Fruit fly (Drosophila melanogaster): ENCODE measurements around the gene PGRP-LB.

Gene PGRP-LB

DNA sequence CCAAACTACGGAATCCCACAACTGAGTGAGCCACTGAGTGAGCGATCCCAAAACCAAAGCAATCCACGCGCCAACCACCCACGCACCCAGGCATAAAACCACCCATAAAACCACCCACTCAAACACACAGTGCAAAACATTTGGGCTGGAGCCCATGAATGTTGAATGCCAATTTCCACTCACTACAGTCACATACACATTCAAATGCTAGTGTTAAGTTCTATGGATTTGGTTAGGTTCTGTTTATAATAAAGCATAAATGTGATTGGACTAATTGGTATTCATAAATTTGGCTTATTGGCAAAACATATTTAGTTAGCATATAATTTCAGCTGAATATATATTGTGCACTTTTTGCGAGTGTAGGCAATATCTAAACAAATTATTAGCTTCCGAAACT is 9.4 kb upstream of the PGRP-LB start:
- TF ChIP-seq CG9215 (GFP tag; IDR thresholded peaks at IDR 0.05) = peak; percentile 5; the same call in 1 of the 2 replicates
- peak; percentile 16 for TF ChIP-seq Meics (GFP tag; optimal IDR thresholded peaks at IDR 0.05)
- TF ChIP-seq Med (GFP tag) = peak; percentile 58
- TF ChIP-seq HmgZ (tag; optimal IDR thresholded peaks at IDR 0.05) = no peak
- peak; percentile 35; the same call in 1 of the 3 replicates for TF ChIP-seq row (GFP tag; IDR thresholded peaks at IDR 0.05)
- TF ChIP-seq da (GFP tag; optimal IDR thresholded peaks at IDR 0.05) = no peak
- peak; percentile 51 for TF ChIP-seq CG18599 (GFP tag; optimal IDR thresholded peaks at IDR 0.05)
- peak; percentile 30 for TF ChIP-seq lab (GFP tag; optimal IDR thresholded peaks at IDR 0.05)
- peak; percentile 19 for TF ChIP-seq BtbVII (GFP tag; optimal IDR thresholded peaks at IDR 0.05)
- TF ChIP-seq tx (GFP tag; optimal IDR thresholded peaks at IDR 0.05) = no peak
- TF ChIP-seq CG7839 (tag; optimal IDR thresholded peaks at IDR 0.05) = peak; percentile 2
- peak; percentile 8 for TF ChIP-seq Fer1 (GFP tag; optimal IDR thresholded peaks at IDR 0.05)
- peak; percentile 19 for TF ChIP-seq gem (tag; optimal IDR thresholded peaks at IDR 0.05)
- TF ChIP-seq CG2120 (GFP tag; optimal IDR thresholded peaks at IDR 0.05) = peak; percentile 18
- TF ChIP-seq CG2678 (tag; optimal IDR thresholded peaks at IDR 0.05) = peak; percentile 43
- TF ChIP-seq ken (GFP tag; IDR thresholded peaks at IDR 0.05) = no peak
- TF ChIP-seq kay (GFP tag; optimal IDR thresholded peaks at IDR 0.05) = no peak
- no peak for TF ChIP-seq zfh1 (GFP tag; IDR thresholded peaks at IDR 0.05)
- TF ChIP-seq Hmr (GFP tag; optimal IDR thresholded peaks at IDR 0.05) = peak; percentile 31
- peak; percentile 45 for TF ChIP-seq abd-A (tag; optimal IDR thresholded peaks at IDR 0.05)
- peak; percentile 34 for TF ChIP-seq CG11504 (tag; optimal IDR thresholded peaks at IDR 0.05)
- TF ChIP-seq CG3065 (GFP tag; optimal IDR thresholded peaks at IDR 0.05) = no peak
- TF ChIP-seq CG10543 (GFP tag; optimal IDR thresholded peaks at IDR 0.05) = no peak
- peak; percentile 3 for TF ChIP-seq Hsf (GFP tag; optimal IDR thresholded peaks at IDR 0.05)
- peak; percentile 11 for TF ChIP-seq grau (tag; optimal IDR thresholded peaks at IDR 0.05)
- no peak for TF ChIP-seq Ets97D (GFP tag; optimal IDR thresholded peaks at IDR 0.05)
- TF ChIP-seq sens (GFP tag) = peak; percentile 21
- TF ChIP-seq Awh (GFP tag; IDR thresholded peaks at IDR 0.05) = no peak

DNA sequence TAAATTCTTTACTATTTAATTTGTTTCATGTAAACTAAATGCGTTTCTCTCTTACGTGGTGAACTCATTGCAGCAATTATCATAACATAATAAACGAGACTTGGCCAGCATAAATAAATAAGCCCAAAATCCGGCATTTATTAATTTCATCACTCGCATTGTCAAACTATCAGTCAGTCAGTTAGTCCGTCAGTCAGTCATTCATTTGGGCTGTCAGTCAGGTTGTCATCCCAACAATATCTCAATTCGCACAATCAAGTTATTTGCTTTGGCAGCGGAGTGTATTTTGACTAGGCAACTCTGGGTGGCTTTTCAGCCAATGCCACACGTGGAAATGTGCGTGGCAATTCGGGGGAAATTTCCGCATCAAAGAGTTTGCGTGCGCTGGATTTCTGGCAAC is 7.5 kb upstream of the PGRP-LB start:
- TF ChIP-seq pros (GFP tag; optimal IDR thresholded peaks at IDR 0.05) (no peak), CG8281 (tag; optimal IDR thresholded peaks at IDR 0.05) (peak; percentile 93), dm (GFP tag; optimal IDR thresholded peaks at IDR 0.05) (no peak), NC2α (GFP tag; optimal IDR thresholded peaks at IDR 0.05) (no peak), CG13296 (GFP tag; optimal IDR thresholded peaks at IDR 0.05) (no peak), chinmo (GFP tag; IDR thresholded peaks at IDR 0.05; ENCODE audit: partially characterized antibody) (no peak), br (optimal IDR thresholded peaks at IDR 0.05) (no peak), Atf3 (GFP tag; optimal IDR thresholded peaks at IDR 0.05) (no peak)

DNA sequence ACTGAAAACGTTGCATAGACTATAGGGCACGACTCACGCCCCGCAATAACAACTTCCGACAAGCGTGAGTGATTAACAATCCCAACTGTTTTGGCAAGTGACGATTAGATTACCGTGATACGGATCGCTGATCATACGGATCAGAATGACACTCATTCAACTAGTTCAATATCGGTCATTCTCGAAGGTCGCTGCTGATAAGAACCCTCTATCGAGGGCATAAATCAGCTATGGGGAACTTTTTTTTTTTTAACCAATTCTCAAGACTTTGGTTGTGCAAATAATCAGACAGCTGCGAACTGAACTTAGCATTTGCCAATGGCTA is 1.5 kb downstream of the PGRP-LB start:
- TF ChIP-seq grn (GFP tag; optimal IDR thresholded peaks at IDR 0.05) (peak; percentile 92), vnd (GFP tag; IDR thresholded peaks at IDR 0.05; ENCODE audit: partially characterized antibody) (0 out of 3 replicates have a peak, but pooled peaks have one; percentile 23), sug (tag; optimal IDR thresholded peaks at IDR 0.05) (peak; percentile 40), eyg (GFP tag; optimal IDR thresholded peaks at IDR 0.05) (no peak), ftz-f1 (GFP tag; optimal IDR thresholded peaks at IDR 0.05) (peak; percentile 27), Rfx (GFP tag; IDR thresholded peaks at IDR 0.05) (no peak), CG34376 (GFP tag; optimal IDR thresholded peaks at IDR 0.05) (peak; percentile 28), exex (tag; optimal IDR thresholded peaks at IDR 0.05) (peak; percentile 65), ci (GFP tag; IDR thresholded peaks at IDR 0.05) (no peak), klu (GFP tag; IDR thresholded peaks at IDR 0.05) (0 out of 2 replicates have a peak, but pooled peaks have one; percentile 4), twi (tag; optimal IDR thresholded peaks at IDR 0.05) (no peak)
